Fruit fly (Drosophila melanogaster) whole organism, embryonic: ENCODE data around the gene CG42699.
A peak's percentile ranks its signal among the peaks of the same experiment; 100 is the strongest.

Source experiments
- Atf-2 ChIP-seq: fragments of 200-800 bp; sonication (Bioruptor generic); optimal IDR thresholded peaks from 2 replicates; lab custom pipeline; 2016; ENCODE audit warnings: missing biosample characterization, missing genetic modification characterization
- Awh ChIP-seq: fragments of 200-800 bp; sonication (Bioruptor generic); IDR thresholded peaks from 2 replicates; pipeline ENCODE4, ENCODE4 v1.3.6; 2022; ENCODE audit warnings: missing biosample characterization, missing genetic modification characterization
- CG10267 ChIP-seq: fragments of 200-800 bp; sonication (Bioruptor generic); optimal IDR thresholded peaks from 2 replicates; lab custom pipeline; 2018; ENCODE audit warnings: missing biosample characterization, mild to moderate bottlenecking, missing genetic modification characterization, moderate library complexity
- CG10366 ChIP-seq: fragments of 200-800 bp; sonication (Bioruptor generic); IDR thresholded peaks from 2 replicates; pipeline ENCODE4 v1.3.6; 2022; ENCODE audit warnings: missing biosample characterization, missing genetic modification characterization
- CG15011 ChIP-seq: fragments of 200-800 bp; sonication (Bioruptor generic); optimal IDR thresholded peaks from 3 replicates; lab custom pipeline; 2018; ENCODE audit warnings: missing biosample characterization, mild to moderate bottlenecking, missing genetic modification characterization
- CG1602 ChIP-seq: fragments of 200-800 bp; sonication (Bioruptor generic); optimal IDR thresholded peaks from 3 replicates; lab custom pipeline; 2016; ENCODE audit warnings: missing biosample characterization, missing genetic modification characterization
- CG31441 ChIP-seq: fragments of 200-800 bp; sonication (Bioruptor generic); IDR thresholded peaks from 2 replicates; pipeline ENCODE4 v1.3.6; 2022; ENCODE audit warnings: missing biosample characterization, missing genetic modification characterization
- CG43689 ChIP-seq: fragments of 200-800 bp; sonication (Bioruptor generic); IDR thresholded peaks from 2 replicates; pipeline ENCODE4 v1.3.6; 2022; ENCODE audit warnings: missing biosample characterization, missing genetic modification characterization
- CG7372 ChIP-seq: fragments of 200-800 bp; sonication (Bioruptor generic); IDR thresholded peaks from 2 replicates; pipeline ENCODE4 v1.3.6; 2022; ENCODE audit warnings: missing biosample characterization, missing genetic modification characterization
- CG7745 ChIP-seq: fragments of 200-800 bp; sonication (Bioruptor generic); optimal IDR thresholded peaks from 2 replicates; lab custom pipeline; 2018; ENCODE audit warnings: missing biosample characterization, mild to moderate bottlenecking, missing genetic modification characterization, moderate library complexity
- CG8290 ChIP-seq, 3 experiments: fragments of 200-800 bp; sonication (Bioruptor generic); optimal IDR thresholded peaks; 2 replicates each; lab custom pipeline; 2016 to 2019; ENCODE audit warnings: missing biosample characterization in 3 of 3, missing genetic modification characterization in 3 of 3, mild to moderate bottlenecking in 2 of 3, moderate library complexity in 1 of 3
- CG9817 ChIP-seq: fragments of 200-800 bp; sonication (Bioruptor generic); optimal IDR thresholded peaks from 2 replicates; lab custom pipeline; 2018; ENCODE audit warnings: missing biosample characterization, mild to moderate bottlenecking, missing genetic modification characterization, moderate library complexity
- CHES-1-like ChIP-seq: fragments of 200-800 bp; sonication (Bioruptor generic); optimal IDR thresholded peaks from 2 replicates; lab custom pipeline; 2016; ENCODE audit warnings: missing biosample characterization, missing genetic modification characterization
- CkIIα-i1 ChIP-seq: fragments of 200-800 bp; sonication (Bioruptor generic); IDR thresholded peaks from 2 replicates; pipeline ENCODE4 v1.3.6; 2022; ENCODE audit warnings: missing biosample characterization, missing genetic modification characterization
- Dip2 ChIP-seq: fragments of 200-800 bp; sonication (Bioruptor generic); IDR thresholded peaks from 2 replicates; pipeline ENCODE4 v1.3.6; 2022; ENCODE audit warnings: missing biosample characterization, missing genetic modification characterization
- ERR ChIP-seq: fragments of 200-800 bp; sonication (Bioruptor generic); optimal IDR thresholded peaks from 2 replicates; lab custom pipeline; 2016; ENCODE audit warnings: missing biosample characterization, missing genetic modification characterization
- Hey ChIP-seq: fragments of 200-800 bp; sonication (Bioruptor generic); optimal IDR thresholded peaks from 3 replicates; lab custom pipeline; 2018; ENCODE audit warnings: missing biosample characterization, mild to moderate bottlenecking, missing genetic modification characterization
- Mrtf ChIP-seq: fragments of 200-800 bp; sonication (Bioruptor generic); IDR thresholded peaks from 3 replicates; pipeline ENCODE4 v1.3.6; 2022; ENCODE audit warnings: missing biosample characterization, missing genetic modification characterization
- Nf-YC ChIP-seq: fragments of 200-800 bp; optimal IDR thresholded peaks from 3 replicates; lab custom pipeline; 2019; ENCODE audit warnings: missing biosample characterization, mild to moderate bottlenecking, missing genetic modification characterization, moderate library complexity
- Oli ChIP-seq: fragments of 200-800 bp; sonication (Bioruptor generic); optimal IDR thresholded peaks from 2 replicates; lab custom pipeline; 2018; ENCODE audit warnings: missing biosample characterization, mild to moderate bottlenecking, missing genetic modification characterization, moderate library complexity
- Rfx ChIP-seq: fragments of 200-800 bp; sonication (Bioruptor generic); IDR thresholded peaks from 2 replicates; pipeline ENCODE4 v1.3.6; 2022; ENCODE audit warnings: missing biosample characterization, missing genetic modification characterization
- Side ChIP-seq: fragments of 200-800 bp; sonication (Bioruptor generic); optimal IDR thresholded peaks from 2 replicates; lab custom pipeline; 2016; ENCODE audit warnings: missing biosample characterization, missing genetic modification characterization
- Sox102F ChIP-seq: fragments of 200-800 bp; sonication (Bioruptor generic); optimal IDR thresholded peaks from 2 replicates; lab custom pipeline; 2018; ENCODE audit warnings: missing biosample characterization, mild to moderate bottlenecking, missing genetic modification characterization, moderate library complexity
- Sry-δ ChIP-seq: fragments of 200-800 bp; sonication (Bioruptor generic); optimal IDR thresholded peaks from 2 replicates; lab custom pipeline; 2016; ENCODE audit warnings: missing biosample characterization, missing genetic modification characterization
- amos ChIP-seq: fragments of 200-800 bp; sonication (Bioruptor generic); IDR thresholded peaks from 2 replicates; pipeline ENCODE4 v1.3.6; 2022; ENCODE audit warnings: missing biosample characterization, missing genetic modification characterization; ENCODE audit not compliant: partially characterized antibody
- az2 ChIP-seq: fragments of 200-800 bp; sonication (Bioruptor generic); optimal IDR thresholded peaks from 3 replicates; lab custom pipeline; 2016; ENCODE audit warnings: missing biosample characterization, missing genetic modification characterization
- bcd ChIP-seq: fragments of 200-800 bp; sonication (Bioruptor generic); optimal IDR thresholded peaks from 2 replicates; lab custom pipeline; 2017; ENCODE audit warnings: missing biosample characterization, mild to moderate bottlenecking, missing genetic modification characterization
- br ChIP-seq: fragments of >200 bp; optimal IDR thresholded peaks from 2 replicates; lab custom pipeline; 2017
- cato ChIP-seq: fragments of 200-800 bp; sonication (Bioruptor generic); optimal IDR thresholded peaks from 2 replicates; lab custom pipeline; 2016; ENCODE audit warnings: missing biosample characterization, missing genetic modification characterization, borderline replicate concordance
- disco-r ChIP-seq: fragments of 200-800 bp; sonication (Bioruptor generic); optimal IDR thresholded peaks from 2 replicates; lab custom pipeline; 2016; ENCODE audit warnings: missing biosample characterization, missing genetic modification characterization
- dm ChIP-seq: fragments of 200-800 bp; sonication (Bioruptor generic); optimal IDR thresholded peaks from 3 replicates; lab custom pipeline; 2016; ENCODE audit warnings: missing biosample characterization, missing genetic modification characterization
- emc ChIP-seq: fragments of 200-800 bp; sonication (Bioruptor generic); optimal IDR thresholded peaks from 2 replicates; lab custom pipeline; 2016; ENCODE audit warnings: missing biosample characterization, missing genetic modification characterization
- esg ChIP-seq: fragments of 200-800 bp; sonication (Bioruptor generic); conservative IDR thresholded peaks from 2 replicates; pipeline ENCODE4 v1.3.6; 2022; ENCODE audit warnings: missing biosample characterization, missing genetic modification characterization
- ewg ChIP-seq: fragments of 200-800 bp; sonication (Bioruptor generic); optimal IDR thresholded peaks from 3 replicates; lab custom pipeline; 2017; ENCODE audit warnings: mild to moderate bottlenecking, missing biosample characterization, missing genetic modification reagents, missing genetic modification characterization
- grn ChIP-seq: fragments of 200-800 bp; sonication (Bioruptor generic); optimal IDR thresholded peaks from 3 replicates; lab custom pipeline; 2017; ENCODE audit warnings: missing biosample characterization, missing genetic modification characterization
- gsb-n ChIP-seq: fragments of 200-800 bp; sonication (Bioruptor generic); optimal IDR thresholded peaks from 3 replicates; lab custom pipeline; 2018; ENCODE audit warnings: missing biosample characterization, mild to moderate bottlenecking, missing genetic modification characterization
- gt ChIP-seq: fragments of 200-800 bp; sonication (Bioruptor generic); IDR thresholded peaks from 2 replicates; pipeline ENCODE4 v1.3.6; 2022; ENCODE audit warnings: missing biosample characterization, missing genetic modification characterization
- hbn ChIP-seq: fragments of 200-800 bp; sonication (Bioruptor generic); IDR thresholded peaks from 2 replicates; pipeline ENCODE4 v1.3.6; 2022; ENCODE audit warnings: missing biosample characterization, missing genetic modification characterization; ENCODE audit not compliant: partially characterized antibody
- her ChIP-seq: fragments of 200-800 bp; sonication (Bioruptor generic); optimal IDR thresholded peaks from 2 replicates; lab custom pipeline; 2016; ENCODE audit warnings: missing biosample characterization, missing genetic modification characterization
- kni ChIP-seq: fragments of 200-800 bp; sonication (Bioruptor generic); optimal IDR thresholded peaks from 3 replicates; lab custom pipeline; 2017; ENCODE audit warnings: mild to moderate bottlenecking, missing biosample characterization, missing genetic modification reagents, missing genetic modification characterization
- nom ChIP-seq: fragments of 200-800 bp; sonication (Bioruptor generic); optimal IDR thresholded peaks from 2 replicates; lab custom pipeline; 2017; ENCODE audit warnings: missing biosample characterization, missing genetic modification characterization, mild to moderate bottlenecking, moderate library complexity, missing genetic modification reagents
- pho ChIP-seq: fragments of 200-800 bp; sonication (Bioruptor generic); optimal IDR thresholded peaks from 2 replicates; lab custom pipeline; 2016; ENCODE audit warnings: missing biosample characterization, missing genetic modification characterization
- pum ChIP-seq: fragments of 200-800 bp; sonication (Bioruptor generic); optimal IDR thresholded peaks from 2 replicates; lab custom pipeline; 2016; ENCODE audit warnings: missing biosample characterization, missing genetic modification characterization
- run ChIP-seq: fragments of 200-800 bp; sonication (Bioruptor generic); optimal IDR thresholded peaks from 3 replicates; lab custom pipeline; 2018; ENCODE audit warnings: missing biosample characterization, mild to moderate bottlenecking, missing genetic modification characterization
- salm ChIP-seq: fragments of 200-800 bp; sonication (Bioruptor generic); optimal IDR thresholded peaks from 2 replicates; lab custom pipeline; 2018; ENCODE audit warnings: missing biosample characterization, mild to moderate bottlenecking, missing genetic modification characterization
- sima ChIP-seq: fragments of 200-800 bp; sonication (Bioruptor generic); optimal IDR thresholded peaks from 2 replicates; lab custom pipeline; 2016; ENCODE audit warnings: missing biosample characterization, missing genetic modification characterization
- sna ChIP-seq: fragments of 200-800 bp; sonication (Bioruptor generic); IDR thresholded peaks from 2 replicates; pipeline ENCODE4 v1.3.6; 2022; ENCODE audit warnings: missing biosample characterization, missing genetic modification characterization; ENCODE audit not compliant: partially characterized antibody
- vnd ChIP-seq: fragments of 200-800 bp; sonication (Bioruptor generic); IDR thresholded peaks from 3 replicates; pipeline ENCODE4 v1.3.6; 2022; ENCODE audit warnings: missing biosample characterization, missing genetic modification characterization; ENCODE audit not compliant: partially characterized antibody

The CG42699 gene

dm6 chrX:5764001-5764892, at the start of gene CG42699, which contains the start of gene MAPk-Ak2 (continued):
- TF ChIP-seq sna (GFP tag; lab: Robert Waterston, UW) (peak; percentile 43; the same call in 1 of the 2 replicates), disco-r (GFP tag; lab: Kevin White, UChicago) (peak; percentile 68), gsb-n (peak; percentile 69), nom (GFP tag; lab: Kevin White, UChicago) (peak; percentile 80), CG7745 (peak; percentile 68), CG15011 (GFP tag; lab: Kevin White, UChicago) (peak; percentile 77), her (GFP tag; lab: Kevin White, UChicago) (peak; percentile 85), ewg (GFP tag; lab: Kevin White, UChicago) (peak; percentile 71), emc (GFP tag; lab: Kevin White, UChicago) (no peak), Awh (peak; percentile 94), CkIIα-i1 (GFP tag; lab: Robert Waterston, UW) (no peak), cato (GFP tag; lab: Kevin White, UChicago) (peak; percentile 60), Rfx (peak; percentile 72; the same call in 1 of the 2 replicates), CG10267 (peak; percentile 46), Sox102F (GFP tag; lab: Kevin White, UChicago) (no peak), Atf-2 (GFP tag; lab: Kevin White, UChicago) (peak; percentile 74), bcd (GFP tag; lab: Kevin White, UChicago) (peak; percentile 72), CG7372 (GFP tag; lab: Robert Waterston, UW) (peak; percentile 38; the same call in 1 of the 2 replicates), Side (GFP tag; lab: Kevin White, UChicago) (peak; percentile 82), Oli (tag; lab: Kevin White, UChicago) (peak; percentile 3), CHES-1-like (GFP tag; lab: Kevin White, UChicago) (peak; percentile 87), ERR (GFP tag; lab: Kevin White, UChicago) (peak; percentile 73), run (tag; lab: Kevin White, UChicago) (peak; percentile 62), br (no peak), az2 (GFP tag; lab: Kevin White, UChicago) (no peak), Nf-YC (tag; lab: Kevin White, UChicago) (peak; percentile 56), Mrtf (GFP tag; lab: Robert Waterston, UW) (no peak; the same call in 2 of the 3 replicates), salm (tag; lab: Kevin White, UChicago) (peak; percentile 62), gt (GFP tag; lab: Robert Waterston, UW) (no peak), dm (GFP tag; lab: Kevin White, UChicago) (peak; percentile 68), Hey (tag; lab: Kevin White, UChicago) (peak; percentile 80), amos (GFP tag; lab: Robert Waterston, UW) (peak; percentile 67), kni (GFP tag; lab: Kevin White, UChicago) (peak; percentile 99), pho (GFP tag; lab: Kevin White, UChicago) (peak; percentile 81), hbn (GFP tag; lab: Robert Waterston, UW) (0 out of 2 replicates have a peak, but pooled peaks have one; percentile 18), CG43689 (GFP tag; lab: Robert Waterston, UW) (peak; percentile 54), sima (GFP tag; lab: Kevin White, UChicago) (peak; percentile 46), CG9817 (tag; lab: Kevin White, UChicago) (peak; percentile 47), CG8290 (GFP tag; optimal IDR thresholded peaks at IDR 0.05; lab: Kevin White, UChicago) (peak; percentile 86), CG8290 (tag; optimal IDR thresholded peaks at IDR 0.05; lab: Kevin White, UChicago) (peak; percentile 76 to 88), Sry-δ (GFP tag; lab: Kevin White, UChicago) (peak; percentile 87), grn (GFP tag; lab: Kevin White, UChicago) (peak; percentile 95), vnd (GFP tag; lab: Robert Waterston, UW) (peak; percentile 60), esg (GFP tag; lab: Robert Waterston, UW) (no peak), CG1602 (GFP tag; lab: Kevin White, UChicago) (peak; percentile 56), CG10366 (GFP tag; lab: Robert Waterston, UW) (peak; percentile 23; the same call in 1 of the 2 replicates), pum (peak; percentile 45), CG31441 (GFP tag; lab: Robert Waterston, UW) (peak; percentile 45; the same call in 1 of the 2 replicates), Dip2 (GFP tag; lab: Robert Waterston, UW) (no peak)
